Fruit fly (Drosophila melanogaster): ENCODE results near the gene Jon66Ci.

Jon66Ci gene

DNA sequence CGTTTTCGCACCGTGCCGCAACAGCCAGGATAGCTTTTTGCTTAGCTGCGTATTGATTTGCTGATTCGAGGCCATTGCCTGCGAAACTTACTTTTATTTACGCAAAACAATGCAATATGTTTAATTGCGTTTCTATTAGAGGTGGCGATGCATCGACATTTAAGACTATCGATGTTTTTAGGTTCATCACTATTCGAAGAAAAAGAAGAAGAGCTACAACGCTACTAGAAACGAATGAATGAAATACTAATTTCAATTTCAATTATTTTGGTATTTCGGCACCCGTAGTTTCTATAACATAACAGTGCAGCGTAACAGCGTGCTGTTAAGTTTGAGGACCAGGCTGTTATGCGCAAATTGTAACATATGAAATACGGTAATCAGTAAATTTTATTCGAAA, 13.8 kb downstream of the Jon66Ci start, which contains the start of the genes Tpt, mkg-p and CG13667 (continued):
- TF ChIP-seq CG15073 (GFP tag; optimal IDR thresholded peaks at IDR 0.05) (no peak), nmo (GFP tag; optimal IDR thresholded peaks at IDR 0.05) (peak; percentile 53), Ets97D (GFP tag; optimal IDR thresholded peaks at IDR 0.05) (peak; percentile 60), Fer3 (tag; optimal IDR thresholded peaks at IDR 0.05) (no peak), pum (GFP tag; optimal IDR thresholded peaks at IDR 0.05) (no peak), lmd (GFP tag; IDR thresholded peaks at IDR 0.05) (no peak), B-H2 (GFP tag; optimal IDR thresholded peaks at IDR 0.05) (no peak), cato (GFP tag; optimal IDR thresholded peaks at IDR 0.05; ENCODE audit: borderline replicate concordance) (no peak), gfzf (GFP tag; optimal IDR thresholded peaks at IDR 0.05) (peak; percentile 79), CHES-1-like (GFP tag; optimal IDR thresholded peaks at IDR 0.05) (peak; percentile 81), CG2712 (tag; optimal IDR thresholded peaks at IDR 0.05) (peak; percentile 47), ab (GFP tag; optimal IDR thresholded peaks at IDR 0.05) (no peak), CG3281 (GFP tag; optimal IDR thresholded peaks at IDR 0.05) (no peak), kay (GFP tag; optimal IDR thresholded peaks at IDR 0.05) (no peak), luna (GFP tag; optimal IDR thresholded peaks at IDR 0.05) (no peak), CG10565 (GFP tag; optimal IDR thresholded peaks at IDR 0.05) (no peak), CG16813 (GFP tag; IDR thresholded peaks at IDR 0.05; ENCODE audit: partially characterized antibody) (peak; percentile 82), twi (tag; optimal IDR thresholded peaks at IDR 0.05) (no peak), ken (GFP tag; IDR thresholded peaks at IDR 0.05) (no peak), Dref (GFP tag; IDR thresholded peaks at IDR 0.05) (peak; percentile 87), Mrtf (GFP tag; IDR thresholded peaks at IDR 0.05) (no peak), CG6854 (GFP tag; optimal IDR thresholded peaks at IDR 0.05) (no peak), CG10274 (GFP tag; optimal IDR thresholded peaks at IDR 0.05) (no peak), Chrac-16 (GFP tag; optimal IDR thresholded peaks at IDR 0.05) (no peak), CG11093 (GFP tag; IDR thresholded peaks at IDR 0.05) (no peak), mld (GFP tag; IDR thresholded peaks at IDR 0.05; ENCODE audit: partially characterized antibody) (peak; percentile 82; the same call in 2 of the 3 replicates), bbx (GFP tag; IDR thresholded peaks at IDR 0.05; ENCODE audit: partially characterized antibody) (peak; percentile 91), CG6272 (GFP tag; IDR thresholded peaks at IDR 0.05) (no peak), Hmx (GFP tag; optimal IDR thresholded peaks at IDR 0.05) (no peak), ssp (GFP tag; IDR thresholded peaks at IDR 0.05) (no peak), fu2 (GFP tag; optimal IDR thresholded peaks at IDR 0.05) (no peak), CG10462 (GFP tag; optimal IDR thresholded peaks at IDR 0.05) (no peak), Neu2 (GFP tag; optimal IDR thresholded peaks at IDR 0.05; ENCODE audit: borderline replicate concordance) (no peak), Usf (GFP tag; optimal IDR thresholded peaks at IDR 0.05) (no peak), NC2α (GFP tag; optimal IDR thresholded peaks at IDR 0.05) (no peak), insv (GFP tag; optimal IDR thresholded peaks at IDR 0.05) (no peak), Gug (GFP tag; IDR thresholded peaks at IDR 0.05) (no peak), so (GFP tag; IDR thresholded peaks at IDR 0.05) (no peak), Hr51 (GFP tag; optimal IDR thresholded peaks at IDR 0.05) (no peak), Taf1 (GFP tag; IDR thresholded peaks at IDR 0.05) (no peak), CG7786 (GFP tag; optimal IDR thresholded peaks at IDR 0.05) (no peak), rib (GFP tag; IDR thresholded peaks at IDR 0.05) (no peak), NFAT (GFP tag; IDR thresholded peaks at IDR 0.05) (no peak), Rx (GFP tag; IDR thresholded peaks at IDR 0.05) (no peak), sim (GFP tag; IDR thresholded peaks at IDR 0.05) (no peak), cwo (GFP tag; optimal IDR thresholded peaks at IDR 0.05) (no peak), fd96Cb (tag; optimal IDR thresholded peaks at IDR 0.05) (no peak), CG11456 (GFP tag; IDR thresholded peaks at IDR 0.05) (no peak), org-1 (GFP tag; optimal IDR thresholded peaks at IDR 0.05) (no peak), CG7745 (tag; optimal IDR thresholded peaks at IDR 0.05) (no peak), CG7372 (GFP tag; IDR thresholded peaks at IDR 0.05) (no peak), NfI (GFP tag; optimal IDR thresholded peaks at IDR 0.05) (no peak)

Measured in whole organism, embryonic.